ENCODE assay signal across 4 worm cellular contexts in the genomic region with DNA sequence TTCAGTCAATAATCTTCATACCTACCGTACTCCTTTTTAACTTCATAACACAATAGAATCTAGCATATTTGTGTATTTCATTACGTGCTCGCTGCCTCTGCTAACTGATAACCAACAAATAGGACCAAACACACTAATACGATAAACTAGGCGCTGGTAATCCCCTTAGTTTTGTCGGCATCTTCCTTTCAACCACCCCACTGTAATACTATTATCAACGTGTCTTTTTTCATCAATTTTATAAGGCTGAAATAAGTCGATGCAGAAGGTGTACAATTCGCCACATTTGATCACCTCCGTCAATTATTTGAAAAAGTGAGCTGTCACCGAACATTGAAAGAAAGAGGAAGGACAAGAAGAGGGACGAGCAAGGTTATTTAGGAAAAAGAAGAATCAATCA.
TF ChIP-seq lines count a peak whose summit lies in the region.

No protein-coding gene starts in this region.

TF ChIP-seq in whole organism, L1 larva, 84 proteins besides CTCF, POLR2A, EP300 and RAD21:
- TF ChIP-seq hpl-2 (GFP tag; optimal IDR thresholded peaks at IDR 0.05; lab: Kevin White, UChicago), result no peak
- no peak for TF ChIP-seq pag-3 (tag; optimal IDR thresholded peaks at IDR 0.05; lab: Kevin White, UChicago; ENCODE audit: borderline replicate concordance, insufficient read depth)
- TF ChIP-seq egl-27 (tag; optimal IDR thresholded peaks at IDR 0.05; lab: Kevin White, UChicago), result no peak
- no peak for TF ChIP-seq lin-35 (GFP tag; optimal IDR thresholded peaks at IDR 0.05; lab: Kevin White, UChicago)
- TF ChIP-seq ceh-82 (tag; optimal IDR thresholded peaks at IDR 0.05; lab: Kevin White, UChicago), result no peak
- peak; percentile 44 for TF ChIP-seq elt-2 (tag; optimal IDR thresholded peaks at IDR 0.05; lab: Kevin White, UChicago)
- TF ChIP-seq efl-1 (optimal IDR thresholded peaks at IDR 0.05; lab: Kevin White, UChicago), result no peak
- TF ChIP-seq efl-1 (GFP tag; optimal IDR thresholded peaks at IDR 0.05 in 1 of 2; lab: Kevin White, UChicago), result peak in 1 of 2 experiments; percentile 30
- TF ChIP-seq nhr-85 (tag; lab: Kevin White, UChicago), result no peak
- TF ChIP-seq ceh-90 (tag; optimal IDR thresholded peaks at IDR 0.05; lab: Kevin White, UChicago), result no peak
- no peak for TF ChIP-seq unc-62 (GFP tag; optimal IDR thresholded peaks at IDR 0.05; lab: Kevin White, UChicago)
TF ChIP-seq in whole organism, L1 larva: peak in this region for 2.

TF ChIP-seq in whole organism, L3 larva, 47 proteins besides CTCF, POLR2A, EP300 and RAD21:
- TF ChIP-seq elt-2 (tag; optimal IDR thresholded peaks at IDR 0.05; lab: Kevin White, UChicago) (peak; percentile 52), pha-4 (tag; optimal IDR thresholded peaks at IDR 0.05; lab: Kevin White, UChicago) (no peak)

TF ChIP-seq in whole organism, L4 larva, 104 proteins besides CTCF, POLR2A, EP300 and RAD21:
- TF ChIP-seq F26F4.8 (GFP tag; conservative IDR thresholded peaks at IDR 0.05; lab: Robert Waterston, UW) (no peak), unc-62 (GFP tag; optimal IDR thresholded peaks at IDR 0.05 in 1 of 2; lab: Kevin White, UChicago) (peak in 1 of 2 experiments; percentile 83), unc-62 (tag; optimal IDR thresholded peaks at IDR 0.05; lab: Kevin White, UChicago) (no peak), lin-13 (GFP tag; optimal IDR thresholded peaks at IDR 0.05; lab: Kevin White, UChicago) (no peak), F37D6.2 (tag; optimal IDR thresholded peaks at IDR 0.05; lab: Kevin White, UChicago) (no peak), ceh-32 (tag; optimal IDR thresholded peaks at IDR 0.05; lab: Kevin White, UChicago; ENCODE audit: poor library complexity) (no peak), dpl-1 (GFP tag; optimal IDR thresholded peaks at IDR 0.05; lab: Kevin White, UChicago) (no peak), jun-1 (tag; optimal IDR thresholded peaks at IDR 0.05; lab: Kevin White, UChicago) (no peak), ces-1 (GFP tag; optimal IDR thresholded peaks at IDR 0.05; lab: Kevin White, UChicago) (no peak), ama-1 (optimal IDR thresholded peaks at IDR 0.05; lab: Kevin White, UChicago) (no peak), lir-3 (tag; optimal IDR thresholded peaks at IDR 0.05; lab: Kevin White, UChicago) (no peak), daf-8 (GFP tag; IDR thresholded peaks at IDR 0.05; lab: Robert Waterston, UW) (no peak), nhr-48 (tag; optimal IDR thresholded peaks at IDR 0.05; lab: Kevin White, UChicago) (no peak), spr-1 (tag; optimal IDR thresholded peaks at IDR 0.05; lab: Kevin White, UChicago) (no peak), nhr-111 (GFP tag; optimal IDR thresholded peaks at IDR 0.05; lab: Kevin White, UChicago) (no peak), dve-1 (tag; optimal IDR thresholded peaks at IDR 0.05; lab: Kevin White, UChicago; ENCODE audit: insufficient read depth) (no peak), daf-19 (GFP tag; conservative IDR thresholded peaks at IDR 0.05; lab: Robert Waterston, UW) (no peak), mdl-1 (tag; optimal IDR thresholded peaks at IDR 0.05; lab: Kevin White, UChicago) (no peak), nhr-102 (tag; optimal IDR thresholded peaks at IDR 0.05; lab: Kevin White, UChicago) (no peak), daf-16 (GFP tag; optimal IDR thresholded peaks at IDR 0.05; lab: Kevin White, UChicago) (no peak), daf-16 (tag; optimal IDR thresholded peaks at IDR 0.05; lab: Kevin White, UChicago) (peak; percentile 43), nhr-11 (tag; optimal IDR thresholded peaks at IDR 0.05; lab: Kevin White, UChicago) (no peak), nhr-42 (GFP tag; IDR thresholded peaks at IDR 0.05; lab: Robert Waterston, UW) (no peak), ceh-62 (tag; optimal IDR thresholded peaks at IDR 0.05; lab: Kevin White, UChicago) (no peak), lin-15B (tag; optimal IDR thresholded peaks at IDR 0.05; lab: Kevin White, UChicago) (no peak), cey-2 (tag; optimal IDR thresholded peaks at IDR 0.05; lab: Kevin White, UChicago; ENCODE audit: borderline replicate concordance, insufficient read depth) (no peak), pqm-1 (tag; optimal IDR thresholded peaks at IDR 0.05; lab: Kevin White, UChicago) (peak; percentile 35), zfp-3 (GFP tag; conservative IDR thresholded peaks at IDR 0.05; lab: Robert Waterston, UW) (no peak)

TF ChIP-seq in whole organism, young adult, 124 proteins besides CTCF, POLR2A, EP300 and RAD21:
- no peak for TF ChIP-seq T07F8.4 (tag; optimal IDR thresholded peaks at IDR 0.05; lab: Kevin White, UChicago)
- TF ChIP-seq nhr-80 (tag; optimal IDR thresholded peaks at IDR 0.05; lab: Kevin White, UChicago), result peak; percentile 40
